Worm (Caenorhabditis elegans) whole organism, young adult: Measurements from ENCODE around the gene swp-1.
A peak's percentile ranks its signal among the peaks of the same experiment; 100 is the strongest.

Experiments used
- B0019.2 ChIP-seq: fragments of 200-800 bp; sonication (Bioruptor generic); conservative IDR thresholded peaks from 2 replicates; pipeline ENCODE4 v1.3.6; 2022; ENCODE audit warnings: missing genetic modification reagents, missing genetic modification characterization, missing compliant biosample characterization
- B0035.1 ChIP-seq: sonication (generic microtip); optimal IDR thresholded peaks from 2 replicates; lab custom pipeline; 2016; ENCODE audit warnings: missing genetic modification characterization, mild to moderate bottlenecking, missing compliant biosample characterization, missing genotype, missing genetic modification reagents
- C06A6.2 ChIP-seq: fragments of 200-800 bp; sonication (Bioruptor generic); conservative IDR thresholded peaks from 2 replicates; pipeline ENCODE4 v1.3.6; 2022; ENCODE audit warnings: missing genetic modification characterization, missing compliant biosample characterization
- C17E4.6 ChIP-seq: fragments of 200-800 bp; sonication (Bioruptor generic); IDR thresholded peaks from 2 replicates; pipeline ENCODE4 v1.3.6; 2022; ENCODE audit warnings: missing genetic modification reagents, missing genetic modification characterization, missing compliant biosample characterization
- F37B4.10 ChIP-seq: fragments of 200-800 bp; sonication (Bioruptor generic); IDR thresholded peaks from 2 replicates; pipeline ENCODE4 v1.3.6; 2022; ENCODE audit warnings: missing genetic modification characterization, missing compliant biosample characterization
- F39B2.1 ChIP-seq: fragments of 200-800 bp; sonication (Bioruptor generic); IDR thresholded peaks from 2 replicates; pipeline ENCODE4 v1.3.6; 2022; ENCODE audit warnings: missing genetic modification reagents, missing genetic modification characterization, missing compliant biosample characterization
- F52B5.7 ChIP-seq: sonication (generic microtip); optimal IDR thresholded peaks from 2 replicates; lab custom pipeline; 2016; ENCODE audit warnings: mild to moderate bottlenecking, missing genetic modification characterization, missing compliant biosample characterization
- F57C9.4 ChIP-seq: sonication (generic microtip); optimal IDR thresholded peaks from 2 replicates; lab custom pipeline; 2017; ENCODE audit warnings: mild to moderate bottlenecking, missing genetic modification characterization, missing compliant biosample characterization
- K12H6.12 ChIP-seq: fragments of 200-800 bp; sonication (Bioruptor generic); optimal IDR thresholded peaks from 2 replicates; lab custom pipeline; 2018; ENCODE audit warnings: mild to moderate bottlenecking, missing genetic modification characterization, missing compliant biosample characterization
- T07F8.4 ChIP-seq: sonication (generic microtip); optimal IDR thresholded peaks from 2 replicates; lab custom pipeline; 2016; ENCODE audit warnings: mild to moderate bottlenecking, missing genetic modification characterization, moderate library complexity, missing compliant biosample characterization
- Y53F4B.3 ChIP-seq: fragments of 200-800 bp; sonication (Bioruptor generic); IDR thresholded peaks from 2 replicates; pipeline ENCODE4 v1.3.6; 2022; ENCODE audit warnings: missing genetic modification reagents, missing genetic modification characterization, missing compliant biosample characterization
- Y95B8A.8 ChIP-seq: fragments of 200-800 bp; sonication (Bioruptor generic); IDR thresholded peaks from 2 replicates; pipeline ENCODE4 v1.3.6; 2022; ENCODE audit warnings: missing genetic modification reagents, missing genetic modification characterization, missing compliant biosample characterization
- athp-1 ChIP-seq: sonication (generic microtip); optimal IDR thresholded peaks from 2 replicates; lab custom pipeline; 2017; ENCODE audit warnings: mild to moderate bottlenecking, missing genetic modification characterization, missing compliant biosample characterization
- bed-1 ChIP-seq: fragments of 200-800 bp; sonication (Bioruptor generic); IDR thresholded peaks from 2 replicates; pipeline ENCODE4 v1.3.6; 2022; ENCODE audit warnings: missing genetic modification reagents, missing genetic modification characterization, missing compliant biosample characterization
- cebp-1 ChIP-seq, 2 experiments: fragments of 200-800 bp in 1 of 2; sonication (Bioruptor generic) in 1 of 2; sonication (generic microtip) in 1 of 2; IDR thresholded peaks in 1 of 2; optimal IDR thresholded peaks in 1 of 2; 2 replicates each; pipeline versions ENCODE4 v1.3.6 to Lab custom; 2017 to 2022; ENCODE audit warnings: missing compliant biosample characterization in 2 of 2, missing genetic modification characterization in 2 of 2, mild to moderate bottlenecking in 1 of 2, missing genetic modification reagents in 1 of 2, moderate library complexity in 1 of 2
- ceh-100 ChIP-seq: fragments of 200-800 bp; sonication (Bioruptor generic); IDR thresholded peaks from 2 replicates; pipeline ENCODE4 v1.3.6; 2022; ENCODE audit warnings: missing genetic modification reagents, missing genetic modification characterization, missing compliant biosample characterization
- ceh-79 ChIP-seq: sonication (generic microtip); optimal IDR thresholded peaks from 2 replicates; lab custom pipeline; 2017; ENCODE audit warnings: mild to moderate bottlenecking, missing genetic modification characterization, missing compliant biosample characterization
- dox-1 ChIP-seq: fragments of 200-800 bp; sonication (Bioruptor generic); IDR thresholded peaks from 2 replicates; pipeline ENCODE4 v1.3.6; 2022; ENCODE audit warnings: missing genetic modification reagents, missing genetic modification characterization, missing compliant biosample characterization
- efl-1 ChIP-seq: fragments of 150-350 bp; optimal IDR thresholded peaks from 2 replicates; lab custom pipeline; 2014; ENCODE audit warnings: missing biosample characterization, missing genetic modification reagents, missing genetic modification characterization
- egl-18 ChIP-seq: fragments of 200-800 bp; sonication (Bioruptor generic); IDR thresholded peaks from 2 replicates; pipeline ENCODE4 v1.3.6; 2022; ENCODE audit warnings: missing genetic modification reagents, missing genetic modification characterization, missing compliant biosample characterization
- ekl-4 ChIP-seq: fragments of 200-800 bp; sonication (Bioruptor generic); IDR thresholded peaks from 2 replicates; pipeline ENCODE4 v1.3.6; 2022; ENCODE audit warnings: missing genetic modification reagents, missing genetic modification characterization, missing compliant biosample characterization
- hlh-12 ChIP-seq: sonication (generic microtip); optimal IDR thresholded peaks from 2 replicates; lab custom pipeline; 2016; ENCODE audit warnings: missing genetic modification characterization, missing compliant biosample characterization
- hrde-1 ChIP-seq: sonication (generic microtip); optimal IDR thresholded peaks from 2 replicates; lab custom pipeline; 2016; ENCODE audit warnings: missing genetic modification characterization, mild to moderate bottlenecking, missing compliant biosample characterization, moderate library complexity, missing genotype, missing genetic modification reagents, borderline replicate concordance
- lag-1 ChIP-seq: fragments of 200-800 bp; sonication (Bioruptor generic); IDR thresholded peaks from 2 replicates; pipeline ENCODE4 v1.3.6; 2022; ENCODE audit warnings: missing genetic modification reagents, missing genetic modification characterization, missing compliant biosample characterization
- let-607 ChIP-seq, 2 experiments: fragments of 200-800 bp in 1 of 2; sonication (Bioruptor generic) in 1 of 2; sonication (generic microtip) in 1 of 2; optimal IDR thresholded peaks; 2 replicates each; lab custom pipeline; 2016 to 2018; ENCODE audit warnings: mild to moderate bottlenecking in 2 of 2, missing compliant biosample characterization in 2 of 2, missing genetic modification characterization in 2 of 2, moderate library complexity in 2 of 2, missing genotype in 1 of 2
- lin-35 ChIP-seq, 3 experiments: fragments of 150-350 bp in 2 of 3; sonication (generic microtip) in 1 of 3; optimal IDR thresholded peaks; 2 replicates each; lab custom pipeline; 2014 to 2018; ENCODE audit warnings: missing biosample characterization in 3 of 3, missing genetic modification characterization in 3 of 3, missing genetic modification reagents in 3 of 3
- lin-40 ChIP-seq: sonication (generic microtip); optimal IDR thresholded peaks from 2 replicates; lab custom pipeline; 2016; ENCODE audit warnings: missing genetic modification characterization, mild to moderate bottlenecking, missing compliant biosample characterization, missing genotype, missing genetic modification reagents
- lin-54 ChIP-seq: fragments of 200-800 bp; sonication (Bioruptor generic); optimal IDR thresholded peaks from 2 replicates; lab custom pipeline; 2018; ENCODE audit warnings: mild to moderate bottlenecking, missing genetic modification characterization, missing compliant biosample characterization
- madf-6 ChIP-seq: fragments of 200-800 bp; sonication (Bioruptor generic); IDR thresholded peaks from 2 replicates; pipeline ENCODE4 v1.3.6; 2022; ENCODE audit warnings: missing genetic modification reagents, missing genetic modification characterization, missing compliant biosample characterization
- mel-28 ChIP-seq: sonication (generic microtip); optimal IDR thresholded peaks from 2 replicates; lab custom pipeline; 2016; ENCODE audit warnings: borderline replicate concordance, mild to moderate bottlenecking, missing genetic modification characterization, missing compliant biosample characterization
- mxl-1 ChIP-seq: sonication (generic microtip); optimal IDR thresholded peaks from 2 replicates; lab custom pipeline; 2016; ENCODE audit warnings: missing genetic modification characterization, missing compliant biosample characterization
- nhr-179 ChIP-seq: sonication (generic microtip); optimal IDR thresholded peaks from 2 replicates; lab custom pipeline; 2016; ENCODE audit warnings: mild to moderate bottlenecking, missing genetic modification characterization, missing compliant biosample characterization
- pbrm-1 ChIP-seq: fragments of 200-800 bp; sonication (Bioruptor generic); IDR thresholded peaks from 2 replicates; pipeline ENCODE4 v1.3.6; 2022; ENCODE audit warnings: missing genetic modification reagents, missing genetic modification characterization, missing compliant biosample characterization
- rec-8 ChIP-seq, 2 experiments: sonication (generic microtip); optimal IDR thresholded peaks; 2 replicates each; lab custom pipeline; 2016; ENCODE audit warnings: mild to moderate bottlenecking in 2 of 2, missing genetic modification characterization in 2 of 2, missing genetic modification reagents in 2 of 2, missing genotype in 2 of 2, missing biosample characterization in 1 of 2, missing compliant biosample characterization in 1 of 2, moderate library complexity in 1 of 2
- somi-1 ChIP-seq: fragments of 200-800 bp; sonication (Bioruptor generic); optimal IDR thresholded peaks from 2 replicates; lab custom pipeline; 2018; ENCODE audit warnings: mild to moderate bottlenecking, missing genetic modification characterization, missing compliant biosample characterization
- tbx-9 ChIP-seq: sonication (generic microtip); optimal IDR thresholded peaks from 2 replicates; lab custom pipeline; 2016; ENCODE audit warnings: borderline replicate concordance, missing genetic modification characterization, inconsistent platforms, missing compliant biosample characterization
- zfh-2 ChIP-seq: fragments of 200-800 bp; sonication (Bioruptor generic); conservative IDR thresholded peaks from 2 replicates; pipeline ENCODE4 v1.3.6; 2022; ENCODE audit warnings: missing genetic modification reagents, missing genetic modification characterization, missing compliant biosample characterization
- ztf-25 ChIP-seq: fragments of 200-800 bp; sonication (Bioruptor generic); IDR thresholded peaks from 2 replicates; pipeline ENCODE4 v1.3.6; 2022; ENCODE audit warnings: missing genetic modification reagents, missing genetic modification characterization, missing compliant biosample characterization

The swp-1 gene

DNA sequence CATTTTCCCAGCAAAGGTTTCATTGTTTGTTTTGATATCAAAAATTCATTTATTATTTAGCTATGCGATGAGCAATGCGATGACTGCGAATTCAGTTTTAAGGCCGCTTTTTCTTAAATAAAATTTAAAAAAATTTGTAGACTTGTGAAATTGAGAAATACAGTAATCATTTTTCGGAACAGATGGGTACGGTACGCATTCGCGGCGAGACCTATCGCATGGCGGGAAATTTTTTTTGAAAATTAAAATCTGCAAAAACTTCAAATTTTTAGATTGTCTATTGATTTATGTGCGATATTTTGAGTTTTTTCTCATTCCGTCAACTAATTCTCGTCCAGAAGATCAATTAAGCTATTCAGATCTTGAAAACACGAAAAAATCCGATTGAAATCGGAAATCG is 41.8 kb downstream of the swp-1 start (continued):
- no peak for TF ChIP-seq ztf-25 (GFP tag; lab: Robert Waterston, UW)
- no peak for TF ChIP-seq rec-8 (tag; optimal IDR thresholded peaks at IDR 0.05; lab: Kevin White, UChicago)
- TF ChIP-seq F39B2.1 (GFP tag; lab: Robert Waterston, UW): no peak
- TF ChIP-seq pbrm-1 (GFP tag; lab: Robert Waterston, UW): peak; percentile 72; the same call in 1 of the 2 replicates
- no peak for TF ChIP-seq let-607 (tag; optimal IDR thresholded peaks at IDR 0.05; lab: Kevin White, UChicago)
- no peak for TF ChIP-seq lin-40 (tag; lab: Kevin White, UChicago)
- peak; percentile 85 for TF ChIP-seq B0019.2 (GFP tag; lab: Robert Waterston, UW)
- TF ChIP-seq C06A6.2 (GFP tag; lab: Robert Waterston, UW): no peak
- TF ChIP-seq T07F8.4 (tag; lab: Kevin White, UChicago): no peak
- no peak for TF ChIP-seq tbx-9 (tag; lab: Kevin White, UChicago)
- TF ChIP-seq C17E4.6 (GFP tag; lab: Robert Waterston, UW): peak; percentile 71; the same call in 1 of the 2 replicates
- no peak for TF ChIP-seq K12H6.12
- no peak for TF ChIP-seq egl-18
- peak; percentile 86 for TF ChIP-seq dox-1 (GFP tag; lab: Robert Waterston, UW)
- peak; percentile 77; the same call in 1 of the 2 replicates for TF ChIP-seq ekl-4 (GFP tag; lab: Robert Waterston, UW)
- peak; percentile 83 for TF ChIP-seq Y95B8A.8
- TF ChIP-seq bed-1 (GFP tag; lab: Robert Waterston, UW): no peak
- no peak for TF ChIP-seq F37B4.10
- peak; percentile 94 for TF ChIP-seq lin-54 (GFP tag; lab: Kevin White, UChicago)
- no peak for TF ChIP-seq F52B5.7 (tag; lab: Kevin White, UChicago)
- peak; percentile 56 for TF ChIP-seq hrde-1 (tag; lab: Kevin White, UChicago)
- TF ChIP-seq zfh-2: no peak
- no peak for TF ChIP-seq nhr-179 (tag; lab: Kevin White, UChicago)
- TF ChIP-seq somi-1 (GFP tag; lab: Kevin White, UChicago): no peak
- no peak for TF ChIP-seq B0035.1 (tag; lab: Kevin White, UChicago)
- TF ChIP-seq athp-1: peak; percentile 56
- TF ChIP-seq mxl-1: no peak
- TF ChIP-seq madf-6 (GFP tag; lab: Robert Waterston, UW): peak; percentile 100
- peak; percentile 39 for TF ChIP-seq ceh-100 (GFP tag; lab: Robert Waterston, UW)
- peak; percentile 100 for TF ChIP-seq efl-1 (GFP tag; lab: Kevin White, UChicago)
- no peak for TF ChIP-seq lag-1
- peak in 2 of 3 experiments; percentile 25 to 88 for TF ChIP-seq lin-35 (GFP tag; optimal IDR thresholded peaks at IDR 0.05; lab: Kevin White, UChicago)
- TF ChIP-seq F57C9.4 (tag; lab: Kevin White, UChicago): no peak
- TF ChIP-seq mel-28 (tag; lab: Kevin White, UChicago): no peak
- TF ChIP-seq ceh-79: no peak

DNA sequence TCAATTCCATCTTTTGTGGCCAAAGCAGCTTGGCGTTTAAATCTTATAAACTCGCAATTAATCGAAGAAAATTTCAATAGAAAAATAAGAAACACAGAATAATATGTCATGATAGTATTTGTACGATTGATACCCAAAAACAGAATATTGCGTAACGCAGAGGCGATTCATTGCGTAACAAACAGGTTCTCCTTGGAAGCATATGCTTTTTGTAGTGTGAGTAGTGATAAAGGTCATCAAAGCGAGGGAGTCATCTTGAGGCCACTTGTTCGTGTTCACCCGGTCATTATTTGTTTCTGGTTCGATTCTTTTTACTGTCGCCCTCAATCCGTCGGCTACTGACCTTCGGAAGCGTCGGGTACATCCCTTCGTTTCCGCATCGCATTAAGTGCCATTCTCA is 44.3 kb downstream of the swp-1 start, which contains the start of gene F54E7.6:
F54E7.6 (minus strand) TSS at position 110 of the 400 bp plus-strand sequence.
- TF ChIP-seq bed-1 (GFP tag; lab: Robert Waterston, UW) (no peak), nhr-179 (tag; lab: Kevin White, UChicago) (no peak)
- TF ChIP-seq, all 124 proteins: peak for 0

DNA sequence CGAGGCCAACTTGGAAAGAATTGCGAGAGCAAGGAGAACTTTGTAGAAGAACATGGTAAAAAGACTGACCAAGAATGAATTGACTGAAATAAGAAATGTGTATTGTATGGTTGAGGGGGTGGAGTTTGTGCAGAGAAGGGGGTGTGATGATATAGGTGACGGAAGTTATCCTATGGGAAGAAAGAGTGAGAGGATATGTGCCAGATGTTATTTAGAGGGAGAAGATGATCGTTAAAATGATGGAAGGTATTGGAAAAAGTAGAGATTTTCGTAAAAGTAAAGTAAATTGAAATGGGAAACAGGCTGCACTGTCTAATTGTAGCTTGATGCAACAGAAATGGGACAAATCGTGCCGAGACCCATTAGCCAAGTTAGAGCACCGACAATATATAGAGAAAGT is 48.4 kb downstream of the swp-1 start, which contains the start of gene sdz-21:
sdz-21 (minus strand) TSS at position 101 of the 400 bp plus-strand sequence.
- no peak for TF ChIP-seq hlh-12
- no peak for TF ChIP-seq Y53F4B.3 (GFP tag; lab: Robert Waterston, UW)
- TF ChIP-seq F52B5.7 (tag; lab: Kevin White, UChicago): no peak
- TF ChIP-seq cebp-1 (GFP tag; IDR thresholded peaks at IDR 0.05; lab: Robert Waterston, UW): no peak
- no peak for TF ChIP-seq cebp-1 (tag; optimal IDR thresholded peaks at IDR 0.05; lab: Kevin White, UChicago)
